Worm (Caenorhabditis elegans): ENCODE results near the gene panl-3.

Gene panl-3

DNA sequence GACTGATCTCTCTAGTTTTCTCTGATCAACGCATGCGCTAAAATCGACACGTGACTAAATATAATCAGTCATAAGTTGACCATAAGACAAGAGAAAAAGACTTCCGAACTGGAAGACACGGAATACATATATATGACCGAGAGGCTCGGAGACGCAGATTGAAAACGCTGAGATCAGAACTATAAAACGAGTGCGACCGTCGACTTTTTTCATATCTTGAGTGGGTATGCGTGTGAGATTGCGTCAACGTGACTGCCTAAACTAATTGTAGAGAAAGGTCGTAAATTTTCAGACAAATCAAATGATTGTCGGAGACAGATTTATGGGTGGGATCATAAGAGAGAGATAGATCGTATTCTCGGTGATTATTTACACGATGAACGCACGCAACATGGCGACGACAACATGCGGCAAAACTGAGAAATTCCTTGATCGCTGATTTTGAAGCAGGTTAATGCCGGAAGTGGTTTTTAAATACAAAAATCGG lies 11.3 kb upstream of the panl-3 start (continued):
- TF ChIP-seq ces-1 (GFP tag; optimal IDR thresholded peaks at IDR 0.05): no peak
- no peak for TF ChIP-seq daf-19 (GFP tag; conservative IDR thresholded peaks at IDR 0.05)
- TF ChIP-seq F49E8.2 (tag; optimal IDR thresholded peaks at IDR 0.05; ENCODE audit: borderline replicate concordance): no peak
- TF ChIP-seq aly-2 (tag; optimal IDR thresholded peaks at IDR 0.05): no peak
- TF ChIP-seq spr-1 (tag; optimal IDR thresholded peaks at IDR 0.05): no peak
- TF ChIP-seq dmd-8 (GFP tag; IDR thresholded peaks at IDR 0.05): no peak
- TF ChIP-seq set-16 (GFP tag; IDR thresholded peaks at IDR 0.05): no peak
- TF ChIP-seq attf-4 (tag; optimal IDR thresholded peaks at IDR 0.05): no peak
- TF ChIP-seq dve-1 (tag; optimal IDR thresholded peaks at IDR 0.05; ENCODE audit: insufficient read depth): peak; percentile 61
- TF ChIP-seq ama-1 (optimal IDR thresholded peaks at IDR 0.05): peak; percentile 64
- no peak for TF ChIP-seq nhr-11 (tag; optimal IDR thresholded peaks at IDR 0.05)
- TF ChIP-seq F44E2.7 (GFP tag; IDR thresholded peaks at IDR 0.05): no peak
- TF ChIP-seq R02D3.7 (tag; optimal IDR thresholded peaks at IDR 0.05): no peak
- peak; percentile 86 for TF ChIP-seq nhr-48 (tag; optimal IDR thresholded peaks at IDR 0.05)
- TF ChIP-seq ceh-28 (tag; optimal IDR thresholded peaks at IDR 0.05): no peak
- TF ChIP-seq daf-16 (GFP tag; optimal IDR thresholded peaks at IDR 0.05): no peak
- peak; percentile 13 for TF ChIP-seq daf-16 (tag; optimal IDR thresholded peaks at IDR 0.05)
- TF ChIP-seq lir-3 (tag; optimal IDR thresholded peaks at IDR 0.05): no peak
- no peak for TF ChIP-seq unc-130 (GFP tag; optimal IDR thresholded peaks at IDR 0.05)
- TF ChIP-seq sdz-12 (GFP tag; optimal IDR thresholded peaks at IDR 0.05): no peak
- TF ChIP-seq nhr-237 (tag; optimal IDR thresholded peaks at IDR 0.05): no peak
- no peak for TF ChIP-seq arid-1 (GFP tag; conservative IDR thresholded peaks at IDR 0.05)
- TF ChIP-seq ceh-44 (GFP tag; IDR thresholded peaks at IDR 0.05): no peak
- no peak for TF ChIP-seq zfp-2 (tag; optimal IDR thresholded peaks at IDR 0.05)
- TF ChIP-seq F10B5.3 (tag; optimal IDR thresholded peaks at IDR 0.05): no peak
- no peak for TF ChIP-seq Y5F2A.4 (GFP tag; optimal IDR thresholded peaks at IDR 0.05)
- no peak for TF ChIP-seq D1046.2 (GFP tag; IDR thresholded peaks at IDR 0.05)
- no peak for TF ChIP-seq zag-1 (tag; optimal IDR thresholded peaks at IDR 0.05)
- TF ChIP-seq lsy-2 (tag; optimal IDR thresholded peaks at IDR 0.05): peak; percentile 2 to 25
- TF ChIP-seq nhr-28 (tag; optimal IDR thresholded peaks at IDR 0.05): peak; percentile 75
- TF ChIP-seq zip-2 (tag; optimal IDR thresholded peaks at IDR 0.05): peak; percentile 5
- no peak for TF ChIP-seq jun-1 (tag; optimal IDR thresholded peaks at IDR 0.05)
- TF ChIP-seq aha-1 (tag): peak; percentile 81
- TF ChIP-seq nhr-6 (tag; optimal IDR thresholded peaks at IDR 0.05): peak; percentile 38
- TF ChIP-seq tra-1 (GFP tag; IDR thresholded peaks at IDR 0.05): 0 out of 2 replicates have a peak, but pooled peaks have one; percentile 6
- peak; percentile 87 for TF ChIP-seq hlh-30 (tag; optimal IDR thresholded peaks at IDR 0.05; ENCODE audit: insufficient read depth)
- no peak for TF ChIP-seq skn-1 (tag; optimal IDR thresholded peaks at IDR 0.05)
- TF ChIP-seq cey-2 (tag; optimal IDR thresholded peaks at IDR 0.05; ENCODE audit: borderline replicate concordance, insufficient read depth): no peak
- TF ChIP-seq lin-38 (GFP tag; IDR thresholded peaks at IDR 0.05): peak; percentile 30; the same call in 1 of the 2 replicates
- TF ChIP-seq lin-13 (GFP tag; optimal IDR thresholded peaks at IDR 0.05): peak; percentile 8
- peak; percentile 63 for TF ChIP-seq mep-1 (tag; optimal IDR thresholded peaks at IDR 0.05)
- no peak for TF ChIP-seq tag-97 (GFP tag; IDR thresholded peaks at IDR 0.05)
- TF ChIP-seq dmd-6 (GFP tag; IDR thresholded peaks at IDR 0.05): peak; percentile 37; the same call in 1 of the 2 replicates
- TF ChIP-seq mes-2 (tag; optimal IDR thresholded peaks at IDR 0.05; ENCODE audit: poor library complexity, severe bottlenecking): no peak
- TF ChIP-seq Y105C5A.15 (GFP tag; IDR thresholded peaks at IDR 0.05): no peak
- no peak for TF ChIP-seq ceh-32 (tag; optimal IDR thresholded peaks at IDR 0.05; ENCODE audit: poor library complexity)
- TF ChIP-seq ztf-11 (tag; optimal IDR thresholded peaks at IDR 0.05): no peak
- no peak for TF ChIP-seq ztf-7 (tag; optimal IDR thresholded peaks at IDR 0.05)
- TF ChIP-seq snpc-1.2 (GFP tag; IDR thresholded peaks at IDR 0.05): no peak
- TF ChIP-seq ceh-82 (tag; optimal IDR thresholded peaks at IDR 0.05): no peak
- no peak for TF ChIP-seq lim-7 (GFP tag; IDR thresholded peaks at IDR 0.05)
- no peak for TF ChIP-seq snpc-4 (tag; optimal IDR thresholded peaks at IDR 0.05)
- TF ChIP-seq lin-1 (GFP tag; IDR thresholded peaks at IDR 0.05): no peak
